Worm (Caenorhabditis elegans) whole organism, mixed stage, embryonic: Measurements from ENCODE around the gene B0272.4.

Experiments
- bed-3 ChIP-seq: fragments of 200-800 bp; sonication (Bioruptor generic); optimal IDR thresholded peaks from 3 replicates; lab custom pipeline; 2018; ENCODE audit warnings: mild to moderate bottlenecking, missing genetic modification characterization, moderate library complexity, missing compliant biosample characterization
- ceh-43 ChIP-seq: fragments of 200-800 bp; sonication (Bioruptor generic); optimal IDR thresholded peaks from 2 replicates; lab custom pipeline; 2018; ENCODE audit warnings: mild to moderate bottlenecking, missing genetic modification characterization, moderate library complexity, missing compliant biosample characterization
- ces-1 ChIP-seq: fragments of 150-350 bp; optimal IDR thresholded peaks from 2 replicates; lab custom pipeline; 2014; ENCODE audit warnings: missing biosample characterization, missing genetic modification reagents, missing genetic modification characterization
- cnd-1 ChIP-seq: fragments of 200-800 bp; sonication (Bioruptor generic); optimal IDR thresholded peaks from 2 replicates; lab custom pipeline; 2018; ENCODE audit warnings: mild to moderate bottlenecking, missing genetic modification characterization, missing compliant biosample characterization
- drap-1 ChIP-seq: fragments of 200-800 bp; sonication (Bioruptor generic); optimal IDR thresholded peaks from 3 replicates; lab custom pipeline; 2018; ENCODE audit warnings: mild to moderate bottlenecking, missing genetic modification characterization, missing compliant biosample characterization
- elt-3 ChIP-seq: fragments of 150-350 bp; optimal IDR thresholded peaks from 2 replicates; lab custom pipeline; 2014; ENCODE audit warnings: missing biosample characterization, missing genetic modification characterization
- mep-1 ChIP-seq: fragments of 150-350 bp; optimal IDR thresholded peaks from 2 replicates; lab custom pipeline; 2017; ENCODE audit warnings: missing biosample characterization, missing genetic modification reagents, missing genetic modification characterization, inconsistent platforms
- mls-2 ChIP-seq: sonication (generic microtip); optimal IDR thresholded peaks from 2 replicates; lab custom pipeline; 2016; ENCODE audit warnings: mild to moderate bottlenecking, missing genetic modification characterization, moderate library complexity, missing compliant biosample characterization
- nhr-12 ChIP-seq: fragments of 150-350 bp; optimal IDR thresholded peaks from 2 replicates; lab custom pipeline; 2014; ENCODE audit warnings: missing biosample characterization, missing genetic modification characterization
- pha-4 ChIP-seq: fragments of 150-350 bp; optimal IDR thresholded peaks from 2 replicates; lab custom pipeline; 2018; ENCODE audit warnings: missing biosample characterization, missing genetic modification reagents, missing genetic modification characterization
- tbx-8 ChIP-seq: fragments of 200-800 bp; sonication (Bioruptor generic); optimal IDR thresholded peaks from 2 replicates; lab custom pipeline; 2018; ENCODE audit warnings: mild to moderate bottlenecking, missing genetic modification characterization, moderate library complexity, missing compliant biosample characterization
- zip-8 ChIP-seq: fragments of 150-350 bp; optimal IDR thresholded peaks from 2 replicates; lab custom pipeline; 2014; ENCODE audit warnings: missing biosample characterization, missing genetic modification characterization

B0272.4 gene

DNA sequence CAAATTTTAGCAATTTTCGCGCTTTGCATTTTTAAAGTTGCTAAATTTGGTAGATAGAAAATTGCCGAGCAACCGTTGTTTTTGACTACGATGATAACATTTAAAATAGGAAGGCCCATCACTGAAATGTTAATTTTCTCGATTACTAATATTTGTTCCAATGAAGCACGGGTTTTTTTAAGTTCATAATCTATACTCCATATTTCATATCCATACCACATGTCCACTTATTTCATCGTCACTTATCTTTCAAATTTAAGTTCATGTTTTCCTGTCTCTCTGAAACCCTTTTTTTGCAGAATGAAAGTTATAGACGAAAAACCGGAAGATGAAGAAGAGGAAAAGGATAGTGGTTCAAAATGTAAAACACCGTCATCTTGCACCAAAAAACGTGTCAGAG, 43.9 kb downstream of the B0272.4 start, which contains the start of gene gap-2:
Gene gap-2, plus strand, starts transcription at position 301 of the 400 bp plus-strand sequence.
- TF ChIP-seq mls-2 (tag; lab: Kevin White, UChicago): no peak
- no peak for TF ChIP-seq pha-4 (tag; lab: Kevin White, UChicago)
- TF ChIP-seq cnd-1 (tag; lab: Kevin White, UChicago): no peak
- TF ChIP-seq, all 35 proteins: peak for 0

DNA sequence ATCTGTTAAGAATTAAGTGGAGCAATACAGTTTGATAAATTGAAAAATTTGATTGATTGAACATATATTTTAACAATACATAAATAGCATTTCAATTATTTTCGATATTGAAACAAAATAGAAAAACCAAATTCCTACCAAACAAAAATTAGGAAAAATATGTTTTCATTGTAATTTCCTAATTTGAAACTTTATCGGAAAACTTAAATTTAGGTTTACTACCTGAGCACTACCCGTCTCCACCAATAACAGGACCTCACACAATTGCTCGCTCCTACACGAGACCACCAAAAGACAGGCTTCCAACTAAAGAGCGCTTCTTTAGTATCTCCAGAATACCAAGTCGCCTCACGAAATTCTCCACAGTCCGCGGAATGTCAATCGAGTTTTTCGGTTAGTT, 48.5 kb downstream of the B0272.4 start:
- TF ChIP-seq drap-1 (GFP tag; lab: Kevin White, UChicago) (no peak), zip-8 (tag; lab: Kevin White, UChicago) (no peak), ceh-43 (GFP tag; lab: Kevin White, UChicago) (no peak), mep-1 (no peak), mls-2 (tag; lab: Kevin White, UChicago) (no peak), tbx-8 (no peak), elt-3 (tag; lab: Kevin White, UChicago) (no peak), bed-3 (GFP tag; lab: Kevin White, UChicago) (no peak), ces-1 (GFP tag; lab: Kevin White, UChicago) (no peak), nhr-12 (no peak)
